Fruit fly (Drosophila melanogaster): ENCODE measurements around the gene upd3.

dm6 chrX:18254465-18254864 lies 22.6 kb upstream of the upd3 start:
- TF ChIP-seq Myc (optimal IDR thresholded peaks at IDR 0.05) (no peak), tai (GFP tag; optimal IDR thresholded peaks at IDR 0.05) (no peak), OdsH (GFP tag; optimal IDR thresholded peaks at IDR 0.05) (no peak), pan (optimal IDR thresholded peaks at IDR 0.05) (no peak), psq (GFP tag; optimal IDR thresholded peaks at IDR 0.05) (no peak), N (GFP tag; optimal IDR thresholded peaks at IDR 0.05) (no peak), jim (GFP tag; optimal IDR thresholded peaks at IDR 0.05) (no peak), h (GFP tag; optimal IDR thresholded peaks at IDR 0.05) (no peak), HLH106 (tag; optimal IDR thresholded peaks at IDR 0.05) (no peak), brk (GFP tag; optimal IDR thresholded peaks at IDR 0.05) (no peak), sage (GFP tag; optimal IDR thresholded peaks at IDR 0.05) (no peak), Dfd (GFP tag; optimal IDR thresholded peaks at IDR 0.05) (no peak)

Data from whole organism, wandering third instar larva.